Worm (Caenorhabditis elegans) whole organism, L2 larva: ENCODE results near the gene F46F2.3.

Experiments
- nhr-10 ChIP-seq: sonication (generic microtip); optimal IDR thresholded peaks from 2 replicates; lab custom pipeline; 2017; ENCODE audit warnings: missing biosample characterization, missing genetic modification characterization
- nhr-23 ChIP-seq: fragments of 150-350 bp; optimal IDR thresholded peaks from 2 replicates; lab custom pipeline; 2014; ENCODE audit warnings: missing biosample characterization, missing genetic modification reagents, missing genetic modification characterization

DNA sequence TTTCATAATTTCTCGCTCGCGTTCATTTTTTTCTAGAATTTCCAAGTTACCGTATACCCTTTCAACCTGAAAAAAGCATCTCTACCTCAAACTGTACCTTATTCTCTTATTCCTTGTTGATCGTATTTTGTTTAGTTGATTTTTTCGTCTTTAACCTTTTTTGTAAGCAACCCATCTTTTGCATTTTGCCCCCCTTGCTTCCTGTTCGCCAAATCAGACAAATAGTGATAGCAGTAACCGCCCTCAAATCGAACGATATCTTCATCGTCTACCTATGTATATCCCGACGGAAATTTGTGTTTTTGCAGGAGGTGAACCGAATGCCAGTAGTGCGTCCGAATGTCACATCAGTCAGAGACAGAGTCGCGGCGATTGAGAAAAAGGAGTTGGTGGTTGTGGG lies 2.3 kb upstream of the F46F2.3 start, which contains the start of gene F46F2.5:
- TF ChIP-seq nhr-23 (tag; lab: Kevin White, UChicago), result no peak
- no peak for TF ChIP-seq nhr-10 (tag; lab: Kevin White, UChicago)
